Worm (Caenorhabditis elegans) whole organism, L1 larva: ENCODE results near the gene mrpl-28.

Source experiments
- C04F5.9 ChIP-seq: sonication (generic microtip); optimal IDR thresholded peaks from 2 replicates; lab custom pipeline; 2016; ENCODE audit warnings: missing genetic modification characterization, missing compliant biosample characterization
- C34B4.2 ChIP-seq: sonication (generic microtip); optimal IDR thresholded peaks from 2 replicates; lab custom pipeline; 2017; ENCODE audit warnings: mild to moderate bottlenecking, missing genetic modification characterization, missing compliant biosample characterization
- F16B12.6 ChIP-seq: fragments of 150-350 bp; optimal IDR thresholded peaks from 2 replicates; lab custom pipeline; 2014; ENCODE audit warnings: missing biosample characterization, missing genetic modification characterization
- Y116A8C.19 ChIP-seq: sonication (generic microtip); optimal IDR thresholded peaks from 2 replicates; lab custom pipeline; 2016; ENCODE audit warnings: missing compliant biosample characterization, missing genetic modification characterization, borderline replicate concordance
- alr-1 ChIP-seq: fragments of 200-800 bp; sonication (Bioruptor generic); optimal IDR thresholded peaks from 2 replicates; lab custom pipeline; 2018; ENCODE audit warnings: borderline replicate concordance, mild to moderate bottlenecking, missing genetic modification characterization, missing compliant biosample characterization
- ama-1 ChIP-seq: fragments of 150-350 bp; optimal IDR thresholded peaks from 2 replicates; lab custom pipeline; 2014
- ceh-8 ChIP-seq: fragments of 200-800 bp; sonication (Bioruptor generic); optimal IDR thresholded peaks from 2 replicates; lab custom pipeline; 2018; ENCODE audit warnings: mild to moderate bottlenecking, missing genetic modification characterization, moderate library complexity, missing compliant biosample characterization
- ceh-82 ChIP-seq, 3 experiments: fragments of 150-350 bp in 1 of 3; sonication (generic microtip) in 2 of 3; optimal IDR thresholded peaks; 2 replicates each; lab custom pipeline; 2014 to 2017; ENCODE audit warnings: missing biosample characterization in 3 of 3, missing genetic modification characterization in 3 of 3
- ceh-88 ChIP-seq: fragments of 200-800 bp; sonication (Bioruptor generic); IDR thresholded peaks from 2 replicates; pipeline ENCODE4 v1.3.6; 2022; ENCODE audit warnings: missing genetic modification characterization, missing compliant biosample characterization
- ceh-90 ChIP-seq: sonication (generic microtip); optimal IDR thresholded peaks from 2 replicates; lab custom pipeline; 2016; ENCODE audit warnings: missing genetic modification characterization, missing compliant biosample characterization
- dpl-1 ChIP-seq, 3 experiments: fragments of 150-350 bp in 2 of 3; sonication (generic microtip) in 1 of 3; optimal IDR thresholded peaks; 2 replicates each; lab custom pipeline; 2014 to 2017; ENCODE audit warnings: missing biosample characterization in 3 of 3, missing genetic modification characterization in 3 of 3, missing genetic modification reagents in 3 of 3
- efl-1 ChIP-seq, 4 experiments: fragments of 150-350 bp; optimal IDR thresholded peaks in 3 of 4; peaks in 1 of 4; 1 replicate in 1 of 4; 2 replicates in 3 of 4; lab custom pipeline; 2014; ENCODE audit warnings: missing biosample characterization in 2 of 4, missing genetic modification characterization in 2 of 4, missing genetic modification reagents in 2 of 4
- egl-27 ChIP-seq, 2 experiments: fragments of 150-350 bp in 1 of 2; sonication (generic microtip); optimal IDR thresholded peaks; 3 replicates each; lab custom pipeline; 2017 to 2018; ENCODE audit warnings: missing biosample characterization in 2 of 2, missing genetic modification characterization in 2 of 2, missing genetic modification reagents in 2 of 2
- ets-5 ChIP-seq: fragments of 200-800 bp; sonication (Bioruptor generic); IDR thresholded peaks from 2 replicates; pipeline ENCODE4 v1.3.6; 2022; ENCODE audit warnings: missing genetic modification characterization, missing compliant biosample characterization
- fkh-10 ChIP-seq: sonication (generic microtip); optimal IDR thresholded peaks from 2 replicates; lab custom pipeline; 2017; ENCODE audit warnings: missing biosample characterization, missing genetic modification reagents, missing genetic modification characterization
- fos-1 ChIP-seq: fragments of 150-350 bp; optimal IDR thresholded peaks from 2 replicates; lab custom pipeline; 2014; ENCODE audit warnings: missing biosample characterization, missing genetic modification characterization
- grh-1 ChIP-seq: fragments of 200-800 bp; sonication (Bioruptor generic); IDR thresholded peaks from 2 replicates; pipeline ENCODE4 v1.3.6; 2022; ENCODE audit warnings: missing genetic modification reagents, missing genetic modification characterization, missing compliant biosample characterization
- hlh-17 ChIP-seq: fragments of 200-800 bp; sonication (Bioruptor generic); optimal IDR thresholded peaks from 2 replicates; lab custom pipeline; 2018; ENCODE audit warnings: missing genetic modification characterization, mild to moderate bottlenecking, missing compliant biosample characterization, moderate library complexity, borderline replicate concordance
- hlh-4 ChIP-seq: sonication (generic microtip); optimal IDR thresholded peaks from 2 replicates; lab custom pipeline; 2016; ENCODE audit warnings: mild to moderate bottlenecking, missing genetic modification characterization, missing compliant biosample characterization
- irx-1 ChIP-seq: sonication (generic microtip); optimal IDR thresholded peaks from 2 replicates; lab custom pipeline; 2016; ENCODE audit warnings: missing genetic modification characterization, missing compliant biosample characterization
- isw-1 ChIP-seq: fragments of 200-800 bp; sonication (Bioruptor generic); IDR thresholded peaks from 2 replicates; pipeline ENCODE4 v1.3.6; 2022; ENCODE audit warnings: missing genetic modification characterization, missing compliant biosample characterization
- lin-13 ChIP-seq: fragments of 150-350 bp; optimal IDR thresholded peaks from 2 replicates; lab custom pipeline; 2014; ENCODE audit warnings: missing biosample characterization, missing genetic modification reagents, missing genetic modification characterization
- lin-14 ChIP-seq: fragments of 200-800 bp; sonication (Bioruptor generic); optimal IDR thresholded peaks from 2 replicates; lab custom pipeline; 2018; ENCODE audit warnings: mild to moderate bottlenecking, missing genetic modification characterization, moderate library complexity, missing compliant biosample characterization
- lin-15B ChIP-seq: fragments of 150-350 bp; sonication (generic microtip); optimal IDR thresholded peaks from 3 replicates; lab custom pipeline; 2014; ENCODE audit warnings: missing biosample characterization, missing genetic modification characterization
- lin-35 ChIP-seq, 2 experiments: fragments of 150-350 bp; optimal IDR thresholded peaks; 2 replicates each; lab custom pipeline; 2014; ENCODE audit warnings: missing biosample characterization in 2 of 2, missing genetic modification characterization in 2 of 2, missing genetic modification reagents in 2 of 2
- lsy-2 ChIP-seq, 2 experiments: fragments of 150-350 bp; optimal IDR thresholded peaks; 2 replicates each; lab custom pipeline; 2014; ENCODE audit warnings: missing biosample characterization in 2 of 2, missing genetic modification characterization in 2 of 2
- nhr-12 ChIP-seq: sonication (generic microtip); optimal IDR thresholded peaks from 2 replicates; lab custom pipeline; 2017; ENCODE audit warnings: missing biosample characterization, missing genetic modification characterization
- nhr-19 ChIP-seq: fragments of 200-800 bp; sonication (Bioruptor generic); conservative IDR thresholded peaks from 2 replicates; pipeline ENCODE4 v1.3.6; 2022; ENCODE audit warnings: missing genetic modification characterization, missing compliant biosample characterization
- nhr-20 ChIP-seq: sonication (generic microtip); optimal IDR thresholded peaks from 2 replicates; lab custom pipeline; 2016; ENCODE audit warnings: mild to moderate bottlenecking, missing genetic modification characterization, missing compliant biosample characterization
- nhr-28 ChIP-seq: fragments of 150-350 bp; optimal IDR thresholded peaks from 2 replicates; lab custom pipeline; 2014; ENCODE audit warnings: missing biosample characterization, missing genetic modification characterization
- nhr-47 ChIP-seq: sonication (generic microtip); optimal IDR thresholded peaks from 2 replicates; lab custom pipeline; 2016; ENCODE audit warnings: mild to moderate bottlenecking, missing genetic modification characterization, moderate library complexity, missing compliant biosample characterization
- nhr-71 ChIP-seq: sonication (generic microtip); optimal IDR thresholded peaks from 2 replicates; lab custom pipeline; 2016; ENCODE audit warnings: mild to moderate bottlenecking, missing genetic modification characterization, moderate library complexity, missing compliant biosample characterization
- nhr-76 ChIP-seq: sonication (generic microtip); optimal IDR thresholded peaks from 2 replicates; lab custom pipeline; 2017; ENCODE audit warnings: missing biosample characterization, missing genetic modification characterization
- nhr-84 ChIP-seq: sonication (generic microtip); optimal IDR thresholded peaks from 2 replicates; lab custom pipeline; 2017; ENCODE audit warnings: missing biosample characterization, missing genetic modification characterization
- nhr-85 ChIP-seq: sonication (generic microtip); peaks from one replicate; lab custom pipeline; 2016; ENCODE audit warnings: missing genetic modification characterization, inconsistent platforms, missing compliant biosample characterization
- nhr-90 ChIP-seq: sonication (generic microtip); optimal IDR thresholded peaks from 2 replicates; lab custom pipeline; 2016; ENCODE audit warnings: mild to moderate bottlenecking, missing genetic modification characterization, missing compliant biosample characterization; ENCODE audit not compliant: poor library complexity
- rnt-1 ChIP-seq: sonication (generic microtip); optimal IDR thresholded peaks from 2 replicates; lab custom pipeline; 2016; ENCODE audit warnings: mild to moderate bottlenecking, missing genetic modification characterization, moderate library complexity, missing compliant biosample characterization
- skn-1 ChIP-seq: fragments of 150-350 bp; optimal IDR thresholded peaks from 2 replicates; lab custom pipeline; 2014; ENCODE audit warnings: missing biosample characterization, missing genetic modification characterization
- snpc-4 ChIP-seq: fragments of 150-350 bp; optimal IDR thresholded peaks from 2 replicates; lab custom pipeline; 2014; ENCODE audit warnings: missing biosample characterization, missing genetic modification characterization
- snu-23 ChIP-seq: sonication (generic microtip); optimal IDR thresholded peaks from 2 replicates; lab custom pipeline; 2016; ENCODE audit warnings: missing genetic modification characterization, missing compliant biosample characterization
- sox-4 ChIP-seq: sonication (generic microtip); optimal IDR thresholded peaks from 2 replicates; lab custom pipeline; 2016; ENCODE audit warnings: missing genetic modification characterization, missing compliant biosample characterization
- sptf-1 ChIP-seq: fragments of 150-350 bp; optimal IDR thresholded peaks from 2 replicates; lab custom pipeline; 2014; ENCODE audit warnings: missing biosample characterization, missing genetic modification characterization
- sup-37 ChIP-seq: fragments of 200-800 bp; sonication (Bioruptor generic); optimal IDR thresholded peaks from 2 replicates; lab custom pipeline; 2018; ENCODE audit warnings: mild to moderate bottlenecking, missing genetic modification characterization, missing compliant biosample characterization
- swsn-7 ChIP-seq: sonication (generic microtip); optimal IDR thresholded peaks from 2 replicates; lab custom pipeline; 2016; ENCODE audit warnings: missing genetic modification characterization, missing compliant biosample characterization
- tlp-1 ChIP-seq: fragments of 150-350 bp; optimal IDR thresholded peaks from 2 replicates; lab custom pipeline; 2014; ENCODE audit warnings: missing biosample characterization, missing genetic modification characterization
- unc-30 ChIP-seq: sonication (generic microtip); optimal IDR thresholded peaks from 2 replicates; lab custom pipeline; 2017; ENCODE audit warnings: missing biosample characterization, missing genetic modification characterization
- unc-62 ChIP-seq: fragments of 150-350 bp; optimal IDR thresholded peaks from 2 replicates; lab custom pipeline; 2014; ENCODE audit warnings: missing biosample characterization, missing genetic modification reagents, missing genetic modification characterization
- unc-86 ChIP-seq: sonication (generic microtip); optimal IDR thresholded peaks from 2 replicates; lab custom pipeline; 2016; ENCODE audit warnings: missing genetic modification characterization, missing compliant biosample characterization
- unc-98 ChIP-seq: fragments of 200-800 bp; sonication (Bioruptor generic); IDR thresholded peaks from 2 replicates; pipeline ENCODE4 v1.3.6; 2022; ENCODE audit warnings: missing genetic modification characterization, missing compliant biosample characterization
- zag-1 ChIP-seq: fragments of 150-350 bp; optimal IDR thresholded peaks from 2 replicates; lab custom pipeline; 2014; ENCODE audit warnings: missing biosample characterization, missing genetic modification characterization
- zip-4 ChIP-seq: fragments of 200-800 bp; sonication (Bioruptor generic); optimal IDR thresholded peaks from 2 replicates; lab custom pipeline; 2018; ENCODE audit warnings: mild to moderate bottlenecking, missing genetic modification characterization, moderate library complexity, missing compliant biosample characterization
- ztf-11 ChIP-seq, 2 experiments: sonication (generic microtip); optimal IDR thresholded peaks; 2 replicates each; lab custom pipeline; 2016 to 2017; ENCODE audit warnings: missing genetic modification characterization in 2 of 2, missing biosample characterization in 1 of 2, missing compliant biosample characterization in 1 of 2
- ztf-4 ChIP-seq: fragments of 150-350 bp; optimal IDR thresholded peaks from 2 replicates; lab custom pipeline; 2014; ENCODE audit warnings: missing biosample characterization, missing genetic modification characterization

mrpl-28 gene

ce11 chrII:160561-161123, 4.8 kb upstream of the mrpl-28 start (continued):
- TF ChIP-seq alr-1 (tag; lab: Kevin White, UChicago), result no peak
- TF ChIP-seq nhr-19 (GFP tag; lab: Robert Waterston, UW), result no peak
- TF ChIP-seq nhr-90 (tag; lab: Kevin White, UChicago), result no peak
- peak in 1 of 2 experiments; percentile 13 for TF ChIP-seq lsy-2 (tag; optimal IDR thresholded peaks at IDR 0.05; lab: Kevin White, UChicago)
- TF ChIP-seq zip-4 (GFP tag; lab: Kevin White, UChicago), result no peak
- TF ChIP-seq ets-5 (GFP tag; lab: Robert Waterston, UW), result no peak
- no peak for TF ChIP-seq irx-1 (tag; lab: Kevin White, UChicago)
- TF ChIP-seq unc-86, result no peak
- TF ChIP-seq ama-1 (lab: Kevin White, UChicago), result no peak
- TF ChIP-seq unc-98 (GFP tag; lab: Robert Waterston, UW), result no peak
- no peak for TF ChIP-seq hlh-17 (GFP tag; lab: Kevin White, UChicago)
- no peak for TF ChIP-seq dpl-1 (GFP tag; optimal IDR thresholded peaks at IDR 0.05; lab: Kevin White, UChicago)
- peak; percentile 11 for TF ChIP-seq ztf-4 (tag; lab: Kevin White, UChicago)
- peak; percentile 42 for TF ChIP-seq nhr-85
- no peak for TF ChIP-seq F16B12.6 (tag; lab: Kevin White, UChicago)
- TF ChIP-seq snpc-4 (tag; lab: Kevin White, UChicago), result no peak
- peak; percentile 27 for TF ChIP-seq nhr-47 (tag; lab: Kevin White, UChicago)
- TF ChIP-seq nhr-76 (tag; lab: Kevin White, UChicago), result no peak
- TF ChIP-seq lin-13 (GFP tag; lab: Kevin White, UChicago), result no peak
- no peak for TF ChIP-seq Y116A8C.19 (tag; lab: Kevin White, UChicago)
- TF ChIP-seq skn-1 (tag; lab: Kevin White, UChicago), result no peak
- TF ChIP-seq sup-37 (GFP tag; lab: Kevin White, UChicago), result no peak
- TF ChIP-seq isw-1 (GFP tag; lab: Robert Waterston, UW), result no peak
- TF ChIP-seq unc-62 (GFP tag; lab: Kevin White, UChicago), result no peak
- no peak for TF ChIP-seq nhr-28 (tag; lab: Kevin White, UChicago)
- no peak for TF ChIP-seq hlh-4 (tag; lab: Kevin White, UChicago)
- no peak for TF ChIP-seq fkh-10 (GFP tag; lab: Kevin White, UChicago)
- TF ChIP-seq fos-1 (tag; lab: Kevin White, UChicago), result no peak
- TF ChIP-seq grh-1 (GFP tag; lab: Robert Waterston, UW), result no peak
- no peak for TF ChIP-seq zag-1
- no peak for TF ChIP-seq ztf-11 (tag; optimal IDR thresholded peaks at IDR 0.05; lab: Kevin White, UChicago)
- no peak for TF ChIP-seq nhr-12 (tag; lab: Kevin White, UChicago)
- TF ChIP-seq tlp-1 (tag; lab: Kevin White, UChicago), result no peak
- peak; percentile 49 for TF ChIP-seq nhr-20
- TF ChIP-seq nhr-71, result peak; percentile 69
- TF ChIP-seq sox-4 (tag; lab: Kevin White, UChicago), result no peak
- no peak for TF ChIP-seq efl-1 (optimal IDR thresholded peaks at IDR 0.05; lab: Kevin White, UChicago)
- TF ChIP-seq efl-1 (GFP tag; optimal IDR thresholded peaks at IDR 0.05 in 1 of 2; lab: Kevin White, UChicago), result peak in 1 of 2 experiments; percentile 37
- no peak for TF ChIP-seq ceh-88
- no peak for TF ChIP-seq nhr-84 (tag; lab: Kevin White, UChicago)
- TF ChIP-seq lin-35 (GFP tag; optimal IDR thresholded peaks at IDR 0.05; lab: Kevin White, UChicago), result no peak
- TF ChIP-seq C04F5.9 (tag; lab: Kevin White, UChicago), result no peak
- no peak for TF ChIP-seq sptf-1 (tag; lab: Kevin White, UChicago)
- TF ChIP-seq lin-14, result peak; percentile 59
- TF ChIP-seq ceh-82 (tag; optimal IDR thresholded peaks at IDR 0.05; lab: Kevin White, UChicago), result no peak
- no peak for TF ChIP-seq lin-15B (tag; lab: Kevin White, UChicago)
- peak; percentile 5 for TF ChIP-seq rnt-1 (tag; lab: Kevin White, UChicago)
- no peak for TF ChIP-seq C34B4.2 (tag; lab: Kevin White, UChicago)
- no peak for TF ChIP-seq ceh-8 (GFP tag; lab: Kevin White, UChicago)
- no peak for TF ChIP-seq egl-27 (tag; optimal IDR thresholded peaks at IDR 0.05; lab: Kevin White, UChicago)
- no peak for TF ChIP-seq snu-23
- no peak for TF ChIP-seq swsn-7 (tag; lab: Kevin White, UChicago)
- TF ChIP-seq unc-30, result no peak
- TF ChIP-seq ceh-90 (tag; lab: Kevin White, UChicago), result no peak
